Worm (Caenorhabditis elegans): ENCODE measurements around the gene F46B6.6.
A peak's percentile ranks its signal among the peaks of the same experiment; 100 is the strongest.

Gene F46B6.6

DNA sequence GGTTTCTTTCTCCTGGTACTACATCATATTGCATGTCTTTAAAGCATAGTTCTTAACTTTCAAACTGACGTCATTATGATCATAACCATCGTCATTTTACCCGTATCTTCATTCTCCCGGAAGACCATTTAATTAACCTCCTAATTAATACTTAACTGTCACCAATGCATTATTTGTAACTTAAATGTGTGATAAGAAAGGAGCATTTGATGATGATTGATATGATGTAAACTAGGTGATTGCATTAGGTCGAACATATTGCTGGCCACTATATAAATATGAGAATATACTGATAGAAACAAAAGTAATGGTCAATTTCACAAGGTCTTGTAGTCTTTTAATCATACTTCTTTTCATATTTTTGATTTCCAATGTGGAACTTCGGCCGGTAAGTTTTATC lies 30.4 kb downstream of the F46B6.6 start, which contains the start of gene hrg-3:
Gene hrg-3 (plus strand): TSS at position 227 of the 400 bp plus-strand sequence.
- TF ChIP-seq snpc-1.2 (GFP tag; IDR thresholded peaks at IDR 0.05) (no peak), pqm-1 (tag; optimal IDR thresholded peaks at IDR 0.05) (peak; percentile 31), php-3 (GFP tag; IDR thresholded peaks at IDR 0.05) (peak; percentile 66), ztf-7 (tag; optimal IDR thresholded peaks at IDR 0.05) (peak; percentile 92)

DNA sequence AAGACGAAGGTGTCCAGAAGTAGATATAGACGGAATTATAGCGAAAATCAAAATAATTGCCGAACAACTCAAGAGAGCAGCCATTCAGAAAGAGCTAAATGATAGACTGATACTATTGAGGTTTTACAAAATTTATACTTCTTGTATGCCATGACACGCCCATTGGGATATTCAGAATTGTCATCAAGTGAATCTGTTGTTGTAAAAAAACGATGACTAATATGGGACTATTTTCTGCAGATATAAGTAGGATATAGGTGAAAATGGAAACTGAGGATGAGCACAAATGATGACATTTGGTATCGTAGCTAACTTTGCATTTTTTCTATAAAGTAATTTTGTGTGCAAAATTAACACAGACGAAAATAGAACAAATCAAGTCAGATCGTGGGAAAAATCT lies 30.9 kb downstream of the F46B6.6 start, which contains the start of gene F58E6.8:
Gene F58E6.8 (minus strand): TSS at position 101 of the 400 bp plus-strand sequence.
- TF ChIP-seq aly-2 (tag; optimal IDR thresholded peaks at IDR 0.05) (no peak), mdt-29 (GFP tag; IDR thresholded peaks at IDR 0.05) (no peak), aha-1 (tag) (no peak), Y105C5A.15 (GFP tag; IDR thresholded peaks at IDR 0.05) (no peak), rbr-2 (tag; optimal IDR thresholded peaks at IDR 0.05) (no peak), daf-16 (GFP tag; optimal IDR thresholded peaks at IDR 0.05) (no peak), daf-16 (tag; optimal IDR thresholded peaks at IDR 0.05) (no peak), Y5F2A.4 (GFP tag; optimal IDR thresholded peaks at IDR 0.05) (no peak), attf-4 (tag; optimal IDR thresholded peaks at IDR 0.05) (no peak), ceh-82 (tag; optimal IDR thresholded peaks at IDR 0.05) (no peak), zag-1 (tag; optimal IDR thresholded peaks at IDR 0.05) (no peak), arid-1 (GFP tag; conservative IDR thresholded peaks at IDR 0.05) (no peak), fkh-10 (GFP tag; optimal IDR thresholded peaks at IDR 0.05) (no peak), zfp-3 (GFP tag; conservative IDR thresholded peaks at IDR 0.05) (no peak), ZK337.2 (GFP tag; IDR thresholded peaks at IDR 0.05) (no peak), ZK546.5 (tag; optimal IDR thresholded peaks at IDR 0.05) (no peak), hmg-1.1 (GFP tag; IDR thresholded peaks at IDR 0.05) (no peak), tra-1 (GFP tag; IDR thresholded peaks at IDR 0.05) (no peak), D1046.2 (GFP tag; IDR thresholded peaks at IDR 0.05) (no peak), dmd-8 (GFP tag; IDR thresholded peaks at IDR 0.05) (no peak), dve-1 (tag; optimal IDR thresholded peaks at IDR 0.05; ENCODE audit: insufficient read depth) (no peak)

DNA sequence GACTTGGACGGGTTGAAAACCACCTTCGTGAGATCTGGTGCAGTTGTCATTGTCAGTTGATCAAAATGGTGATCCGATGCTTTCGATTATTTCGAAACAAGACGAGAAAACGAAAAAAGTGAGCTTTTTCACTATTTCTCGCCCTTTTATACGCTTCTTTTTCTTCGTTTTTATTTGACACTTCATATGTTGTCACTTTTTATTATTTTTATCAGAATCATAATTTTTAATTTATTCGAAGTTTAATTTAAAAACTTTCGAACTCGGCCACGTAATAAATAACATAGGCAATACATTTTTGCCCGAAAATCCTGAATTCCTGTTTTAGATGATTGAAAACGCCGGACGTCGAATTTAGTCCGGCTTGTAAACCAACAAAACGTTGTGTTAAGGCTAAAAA lies 32.2 kb downstream of the F46B6.6 start, which contains the start of gene F58E6.5:
Gene F58E6.5 (minus strand): TSS at position 101 of the 400 bp plus-strand sequence.
- TF ChIP-seq daf-12 (tag; optimal IDR thresholded peaks at IDR 0.05) (no peak), mdl-1 (tag; optimal IDR thresholded peaks at IDR 0.05) (no peak), unc-130 (GFP tag; optimal IDR thresholded peaks at IDR 0.05) (no peak), nhr-11 (tag; optimal IDR thresholded peaks at IDR 0.05) (no peak), lsy-2 (tag; optimal IDR thresholded peaks at IDR 0.05) (no peak), F26F4.8 (GFP tag; conservative IDR thresholded peaks at IDR 0.05) (no peak)

DNA sequence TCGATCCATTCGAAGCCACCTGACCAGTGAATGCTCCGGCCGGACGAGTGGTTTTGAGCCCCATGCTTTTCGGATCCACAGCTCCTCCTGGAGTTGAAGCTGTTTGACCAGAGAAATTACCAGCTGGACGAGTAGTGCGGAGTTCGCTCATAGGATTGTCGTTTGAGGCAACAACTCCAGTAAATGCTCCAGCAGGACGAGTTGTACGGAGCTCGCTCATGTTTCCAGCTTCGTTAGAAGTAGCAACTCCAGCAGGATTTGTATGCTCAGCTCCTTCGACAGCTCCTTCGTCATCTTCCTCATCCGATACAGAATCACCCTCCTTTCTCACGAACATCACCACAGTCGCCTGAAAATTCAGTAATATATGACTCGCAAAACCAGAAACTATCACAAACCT lies 33.1 kb downstream of the F46B6.6 start:
- no peak for TF ChIP-seq D1046.2 (GFP tag; IDR thresholded peaks at IDR 0.05)
- TF ChIP-seq dmd-8 (GFP tag; IDR thresholded peaks at IDR 0.05) = 0 out of 2 replicates have a peak, but pooled peaks have one; percentile 53

DNA sequence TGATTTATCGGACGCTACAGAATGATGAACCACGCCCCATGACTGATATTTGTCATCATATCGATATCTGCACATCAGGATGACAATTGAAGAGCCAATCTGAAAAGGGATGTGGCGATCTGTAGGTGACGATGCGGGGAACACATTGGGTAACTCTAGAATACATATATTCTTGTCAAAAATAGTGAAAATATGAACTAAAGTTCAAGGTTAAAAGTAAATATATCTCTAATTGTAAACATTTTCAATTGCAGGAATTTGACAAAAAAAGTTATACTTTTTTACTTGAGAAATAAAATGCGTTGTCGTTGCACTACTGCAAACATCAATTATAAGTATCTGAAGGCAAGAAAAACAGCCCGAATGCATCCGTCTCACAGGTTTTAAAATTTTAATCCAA lies 33.8 kb downstream of the F46B6.6 start, which contains the start of gene F58E6.6:
Gene F58E6.6 (minus strand): TSS at position 101 of the 400 bp plus-strand sequence.
- TF ChIP-seq ztf-7 (tag; optimal IDR thresholded peaks at IDR 0.05) (no peak), attf-4 (tag; optimal IDR thresholded peaks at IDR 0.05) (no peak), lin-1 (GFP tag; IDR thresholded peaks at IDR 0.05) (no peak), php-3 (GFP tag; IDR thresholded peaks at IDR 0.05) (no peak), nhr-102 (tag; optimal IDR thresholded peaks at IDR 0.05) (no peak), ctbp-1 (GFP tag; IDR thresholded peaks at IDR 0.05) (no peak), dmd-8 (GFP tag; IDR thresholded peaks at IDR 0.05) (no peak), ZK546.5 (tag; optimal IDR thresholded peaks at IDR 0.05) (no peak), zfp-3 (GFP tag; conservative IDR thresholded peaks at IDR 0.05) (no peak), rbr-2 (tag; optimal IDR thresholded peaks at IDR 0.05) (no peak), spr-1 (tag; optimal IDR thresholded peaks at IDR 0.05) (no peak)
